Fruit fly (Drosophila melanogaster) S2 (cell line): Measurements from ENCODE around the gene CG3769.

Experiments
- CG8478 ChIP-seq: fragments of >200 bp; optimal IDR thresholded peaks from 2 replicates; lab custom pipeline; 2018
- CTCF ChIP-seq, 2 experiments: fragments of >200 bp; optimal IDR thresholded peaks; 2 replicates each; lab custom pipeline; 2018

- no peak for TF ChIP-seq CTCF (optimal IDR thresholded peaks at IDR 0.05; lab: Kevin White, UChicago)
- TF ChIP-seq CG8478: no peak
These were observed 7.6 kb downstream of the CG3769 start for dm6 chr2L:9442795-9443287.
